Worm (Caenorhabditis elegans) whole organism, L1 larva: ENCODE results near the gene ZC239.6.
"Not testable (repeated sequence)": the region's sequence is repeated elsewhere in the genome, so short reads cannot be mapped to it uniquely, and the experiment has no call there.

Experiments used
- C16A3.4 ChIP-seq: fragments of 150-350 bp; optimal IDR thresholded peaks from 2 replicates; lab custom pipeline; 2014; ENCODE audit warnings: missing biosample characterization, missing genetic modification characterization
- C34B4.2 ChIP-seq: sonication (generic microtip); optimal IDR thresholded peaks from 2 replicates; lab custom pipeline; 2017; ENCODE audit warnings: mild to moderate bottlenecking, missing genetic modification characterization, missing compliant biosample characterization
- ceh-63 ChIP-seq: fragments of 200-800 bp; sonication (Bioruptor generic); optimal IDR thresholded peaks from 2 replicates; lab custom pipeline; 2018; ENCODE audit warnings: mild to moderate bottlenecking, missing genetic modification characterization, missing compliant biosample characterization
- ceh-82 ChIP-seq, 3 experiments: fragments of 150-350 bp in 1 of 3; sonication (generic microtip) in 2 of 3; optimal IDR thresholded peaks; 2 replicates each; lab custom pipeline; 2014 to 2017; ENCODE audit warnings: missing biosample characterization in 3 of 3, missing genetic modification characterization in 3 of 3
- ceh-90 ChIP-seq: sonication (generic microtip); optimal IDR thresholded peaks from 2 replicates; lab custom pipeline; 2016; ENCODE audit warnings: missing genetic modification characterization, missing compliant biosample characterization
- dpl-1 ChIP-seq, 3 experiments: fragments of 150-350 bp in 2 of 3; sonication (generic microtip) in 1 of 3; optimal IDR thresholded peaks; 2 replicates each; lab custom pipeline; 2014 to 2017; ENCODE audit warnings: missing biosample characterization in 3 of 3, missing genetic modification characterization in 3 of 3, missing genetic modification reagents in 3 of 3
- dsc-1 ChIP-seq: sonication (generic microtip); optimal IDR thresholded peaks from 2 replicates; lab custom pipeline; 2016; ENCODE audit warnings: mild to moderate bottlenecking, missing genetic modification characterization, missing compliant biosample characterization
- efl-1 ChIP-seq, 4 experiments: fragments of 150-350 bp; optimal IDR thresholded peaks in 3 of 4; peaks in 1 of 4; 1 replicate in 1 of 4; 2 replicates in 3 of 4; lab custom pipeline; 2014; ENCODE audit warnings: missing biosample characterization in 2 of 4, missing genetic modification characterization in 2 of 4, missing genetic modification reagents in 2 of 4
- elt-3 ChIP-seq, 6 experiments: fragments of 150-350 bp in 1 of 6; sonication (generic microtip); optimal IDR thresholded peaks; 2 replicates each; lab custom pipeline; 2017 to 2018; ENCODE audit warnings: missing biosample characterization in 6 of 6, missing genetic modification characterization in 6 of 6, inconsistent platforms in 1 of 6
- ets-5 ChIP-seq: fragments of 200-800 bp; sonication (Bioruptor generic); IDR thresholded peaks from 2 replicates; pipeline ENCODE4 v1.3.6; 2022; ENCODE audit warnings: missing genetic modification characterization, missing compliant biosample characterization
- fkh-10 ChIP-seq: sonication (generic microtip); optimal IDR thresholded peaks from 2 replicates; lab custom pipeline; 2017; ENCODE audit warnings: missing biosample characterization, missing genetic modification reagents, missing genetic modification characterization
- fos-1 ChIP-seq: fragments of 150-350 bp; optimal IDR thresholded peaks from 2 replicates; lab custom pipeline; 2014; ENCODE audit warnings: missing biosample characterization, missing genetic modification characterization
- grh-1 ChIP-seq: fragments of 200-800 bp; sonication (Bioruptor generic); IDR thresholded peaks from 2 replicates; pipeline ENCODE4 v1.3.6; 2022; ENCODE audit warnings: missing genetic modification reagents, missing genetic modification characterization, missing compliant biosample characterization
- hlh-17 ChIP-seq: fragments of 200-800 bp; sonication (Bioruptor generic); optimal IDR thresholded peaks from 2 replicates; lab custom pipeline; 2018; ENCODE audit warnings: missing genetic modification characterization, mild to moderate bottlenecking, missing compliant biosample characterization, moderate library complexity, borderline replicate concordance
- lin-39 ChIP-seq: fragments of 150-350 bp; optimal IDR thresholded peaks from 2 replicates; lab custom pipeline; 2014; ENCODE audit warnings: missing biosample characterization, missing genetic modification reagents, missing genetic modification characterization
- lir-3 ChIP-seq: sonication (generic microtip); optimal IDR thresholded peaks from 2 replicates; lab custom pipeline; 2016; ENCODE audit warnings: mild to moderate bottlenecking, missing genetic modification characterization, moderate library complexity, missing compliant biosample characterization; ENCODE audit not compliant: poor library complexity
- mdl-1 ChIP-seq, 2 experiments: fragments of 150-350 bp; optimal IDR thresholded peaks; 2 replicates each; lab custom pipeline; 2014 to 2017; ENCODE audit warnings: missing biosample characterization in 2 of 2, missing genetic modification characterization in 2 of 2, inconsistent platforms in 1 of 2
- mef-2 ChIP-seq: fragments of 150-350 bp; optimal IDR thresholded peaks from 2 replicates; lab custom pipeline; 2014; ENCODE audit warnings: missing biosample characterization, missing genetic modification characterization
- nhr-20 ChIP-seq: sonication (generic microtip); optimal IDR thresholded peaks from 2 replicates; lab custom pipeline; 2016; ENCODE audit warnings: mild to moderate bottlenecking, missing genetic modification characterization, missing compliant biosample characterization
- nhr-28 ChIP-seq: fragments of 150-350 bp; optimal IDR thresholded peaks from 2 replicates; lab custom pipeline; 2014; ENCODE audit warnings: missing biosample characterization, missing genetic modification characterization
- nhr-47 ChIP-seq: sonication (generic microtip); optimal IDR thresholded peaks from 2 replicates; lab custom pipeline; 2016; ENCODE audit warnings: mild to moderate bottlenecking, missing genetic modification characterization, moderate library complexity, missing compliant biosample characterization
- nhr-76 ChIP-seq: sonication (generic microtip); optimal IDR thresholded peaks from 2 replicates; lab custom pipeline; 2017; ENCODE audit warnings: missing biosample characterization, missing genetic modification characterization
- nhr-77 ChIP-seq: fragments of 150-350 bp; optimal IDR thresholded peaks from 2 replicates; lab custom pipeline; 2014; ENCODE audit warnings: missing biosample characterization, missing genetic modification characterization
- nhr-85 ChIP-seq: sonication (generic microtip); peaks from one replicate; lab custom pipeline; 2016; ENCODE audit warnings: missing genetic modification characterization, inconsistent platforms, missing compliant biosample characterization
- pax-3 ChIP-seq: fragments of 200-800 bp; sonication (Bioruptor generic); optimal IDR thresholded peaks from 2 replicates; lab custom pipeline; 2018; ENCODE audit warnings: mild to moderate bottlenecking, missing genetic modification characterization, moderate library complexity, missing compliant biosample characterization
- pqm-1 ChIP-seq: sonication (generic microtip); optimal IDR thresholded peaks from 3 replicates; lab custom pipeline; 2017; ENCODE audit warnings: missing biosample characterization, missing genetic modification characterization
- snu-23 ChIP-seq: sonication (generic microtip); optimal IDR thresholded peaks from 2 replicates; lab custom pipeline; 2016; ENCODE audit warnings: missing genetic modification characterization, missing compliant biosample characterization
- sox-4 ChIP-seq: sonication (generic microtip); optimal IDR thresholded peaks from 2 replicates; lab custom pipeline; 2016; ENCODE audit warnings: missing genetic modification characterization, missing compliant biosample characterization
- sptf-1 ChIP-seq: fragments of 150-350 bp; optimal IDR thresholded peaks from 2 replicates; lab custom pipeline; 2014; ENCODE audit warnings: missing biosample characterization, missing genetic modification characterization
- swsn-7 ChIP-seq: sonication (generic microtip); optimal IDR thresholded peaks from 2 replicates; lab custom pipeline; 2016; ENCODE audit warnings: missing genetic modification characterization, missing compliant biosample characterization
- tlp-1 ChIP-seq: fragments of 150-350 bp; optimal IDR thresholded peaks from 2 replicates; lab custom pipeline; 2014; ENCODE audit warnings: missing biosample characterization, missing genetic modification characterization
- unc-130 ChIP-seq: fragments of 150-350 bp; optimal IDR thresholded peaks from 2 replicates; lab custom pipeline; 2017; ENCODE audit warnings: missing biosample characterization, missing genetic modification characterization, inconsistent platforms
- unc-98 ChIP-seq: fragments of 200-800 bp; sonication (Bioruptor generic); IDR thresholded peaks from 2 replicates; pipeline ENCODE4 v1.3.6; 2022; ENCODE audit warnings: missing genetic modification characterization, missing compliant biosample characterization
- ztf-11 ChIP-seq, 2 experiments: sonication (generic microtip); optimal IDR thresholded peaks; 2 replicates each; lab custom pipeline; 2016 to 2017; ENCODE audit warnings: missing genetic modification characterization in 2 of 2, missing biosample characterization in 1 of 2, missing compliant biosample characterization in 1 of 2
- ztf-4 ChIP-seq: fragments of 150-350 bp; optimal IDR thresholded peaks from 2 replicates; lab custom pipeline; 2014; ENCODE audit warnings: missing biosample characterization, missing genetic modification characterization

ZC239.6 gene

ce11 chrII:3201242-3201641 lies 8.2 kb upstream of the ZC239.6 start, which contains the start of gene sri-48:
Gene sri-48, minus strand, starts transcription at chrII:3201342.
- not testable (repeated sequence) for TF ChIP-seq efl-1 (optimal IDR thresholded peaks at IDR 0.05; lab: Kevin White, UChicago); efl-1 (GFP tag; optimal IDR thresholded peaks at IDR 0.05 in 1 of 2; lab: Kevin White, UChicago); ztf-11 (tag; optimal IDR thresholded peaks at IDR 0.05; lab: Kevin White, UChicago); lin-39 (tag; lab: Kevin White, UChicago)

DNA sequence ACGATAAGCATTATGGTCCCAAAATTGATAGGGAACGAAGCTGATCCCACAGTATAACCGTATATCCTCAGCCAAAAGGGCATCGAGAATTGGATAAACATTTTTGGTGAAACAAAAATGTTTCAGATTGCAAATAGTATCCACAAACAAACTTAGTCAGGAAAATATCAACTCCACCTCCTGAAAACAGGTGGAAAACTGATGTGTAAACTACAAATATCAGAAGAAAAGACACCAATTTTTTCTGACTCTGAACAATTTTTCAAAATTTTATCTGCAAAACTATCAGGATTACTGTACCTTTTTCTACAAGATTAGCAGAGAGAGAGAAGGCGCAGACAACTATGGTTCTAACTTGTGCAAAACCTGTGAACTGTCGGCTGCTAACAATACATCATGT lies 6.9 kb upstream of the ZC239.6 start, which contains the start of gene sri-53:
Gene sri-53, minus strand, starts transcription at position 101 of the 400 bp plus-strand sequence.
- TF ChIP-seq lir-3: no peak
- TF ChIP-seq C34B4.2 (tag; lab: Kevin White, UChicago): no peak
- TF ChIP-seq fkh-10 (GFP tag; lab: Kevin White, UChicago): no peak
- no peak for TF ChIP-seq nhr-47 (tag; lab: Kevin White, UChicago)
- TF ChIP-seq efl-1 (optimal IDR thresholded peaks at IDR 0.05; lab: Kevin White, UChicago): no peak
- TF ChIP-seq efl-1 (GFP tag; optimal IDR thresholded peaks at IDR 0.05 in 1 of 2; lab: Kevin White, UChicago): no peak
- TF ChIP-seq pax-3: no peak
- TF ChIP-seq nhr-76 (tag; lab: Kevin White, UChicago): no peak
- TF ChIP-seq ceh-90 (tag; lab: Kevin White, UChicago): no peak
- TF ChIP-seq unc-130 (tag; lab: Kevin White, UChicago): no peak
- TF ChIP-seq ets-5 (GFP tag; lab: Robert Waterston, UW): no peak
- no peak for TF ChIP-seq pqm-1 (tag; lab: Kevin White, UChicago)
- no peak for TF ChIP-seq dpl-1 (GFP tag; optimal IDR thresholded peaks at IDR 0.05; lab: Kevin White, UChicago)

ce11 chrII:3203415-3203814 lies 6.0 kb upstream of the ZC239.6 start, which contains the start of gene sri-50:
Gene sri-50, plus strand, starts transcription at chrII:3203715.
- no peak for TF ChIP-seq swsn-7 (tag; lab: Kevin White, UChicago)
- TF ChIP-seq ets-5 (GFP tag; lab: Robert Waterston, UW): no peak
- no peak for TF ChIP-seq lir-3
- TF ChIP-seq sptf-1 (tag; lab: Kevin White, UChicago): no peak
- no peak for TF ChIP-seq fos-1 (tag; lab: Kevin White, UChicago)
- TF ChIP-seq snu-23 (GFP tag; lab: Kevin White, UChicago): no peak
- no peak for TF ChIP-seq nhr-28 (tag; lab: Kevin White, UChicago)
- TF ChIP-seq mdl-1 (tag; optimal IDR thresholded peaks at IDR 0.05; lab: Kevin White, UChicago): no peak
- no peak for TF ChIP-seq sox-4
- no peak for TF ChIP-seq nhr-77 (tag; lab: Kevin White, UChicago)
- no peak for TF ChIP-seq C16A3.4

DNA sequence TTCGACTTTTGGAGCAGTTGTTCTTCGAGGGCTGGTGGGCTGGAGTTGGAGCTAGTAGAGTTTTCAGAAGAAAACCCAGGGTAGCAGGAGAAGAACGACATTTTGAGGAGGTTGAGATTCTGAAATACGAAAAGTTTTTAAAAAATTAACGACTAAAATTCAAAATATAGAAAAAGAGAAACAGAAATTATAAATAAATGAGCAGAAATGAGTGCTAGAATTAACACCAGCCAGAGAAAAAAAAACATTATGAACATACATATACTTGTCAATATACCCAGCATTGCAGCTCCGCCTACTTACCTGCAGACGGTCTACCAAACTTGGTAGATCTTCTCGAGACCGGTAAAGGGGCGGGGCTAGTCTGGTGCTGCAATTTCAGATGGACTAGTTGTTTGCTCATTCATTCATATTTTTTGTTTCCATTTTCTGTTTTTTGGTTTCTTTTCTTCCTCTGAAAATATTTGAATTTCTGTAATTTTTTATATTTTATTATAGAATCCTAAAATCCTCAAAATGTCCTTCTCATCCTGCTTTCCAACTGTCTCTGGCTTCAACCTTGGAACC lies 2.9 kb upstream of the ZC239.6 start, which contains the start of the genes ZC239.20 and ZC239.21:
Gene ZC239.20, minus strand, starts transcription at position 101 of the 567 bp plus-strand sequence.
Gene ZC239.21, plus strand, starts transcription at position 517 of the 567 bp plus-strand sequence.
- TF ChIP-seq dsc-1 (tag; lab: Kevin White, UChicago) (no peak), ztf-4 (tag; lab: Kevin White, UChicago) (no peak), nhr-28 (tag; lab: Kevin White, UChicago) (no peak), C16A3.4 (no peak), swsn-7 (tag; lab: Kevin White, UChicago) (no peak), unc-98 (GFP tag; lab: Robert Waterston, UW) (no peak), mef-2 (tag; lab: Kevin White, UChicago) (no peak), ceh-63 (GFP tag; lab: Kevin White, UChicago) (no peak), hlh-17 (no peak), tlp-1 (tag; lab: Kevin White, UChicago) (no peak), grh-1 (no peak), nhr-77 (tag; lab: Kevin White, UChicago) (no peak), elt-3 (tag; optimal IDR thresholded peaks at IDR 0.05; lab: Kevin White, UChicago) (no peak), ceh-82 (tag; optimal IDR thresholded peaks at IDR 0.05; lab: Kevin White, UChicago) (no peak), nhr-20 (no peak), nhr-85 (tag; lab: Kevin White, UChicago) (no peak), dpl-1 (GFP tag; optimal IDR thresholded peaks at IDR 0.05; lab: Kevin White, UChicago) (no peak)
- TF ChIP-seq, all 84 proteins: peak for 0
